Worm (Caenorhabditis elegans) whole organism, L2 larva: ENCODE data around the gene F07E5.12.

ENCODE experiments used
- Y55F3AM.14 ChIP-seq: fragments of 200-800 bp; sonication (Bioruptor generic); optimal IDR thresholded peaks from 2 replicates; lab custom pipeline; 2018; ENCODE audit warnings: mild to moderate bottlenecking, missing genetic modification characterization, missing compliant biosample characterization
- ama-1 ChIP-seq: fragments of 150-350 bp; optimal IDR thresholded peaks from 2 replicates; lab custom pipeline; 2018; ENCODE audit warnings: inconsistent platforms
- ceh-82 ChIP-seq: fragments of 150-350 bp; optimal IDR thresholded peaks from 2 replicates; lab custom pipeline; 2014; ENCODE audit warnings: missing biosample characterization, missing genetic modification characterization
- crh-2 ChIP-seq: sonication (generic microtip); optimal IDR thresholded peaks from 2 replicates; lab custom pipeline; 2017; ENCODE audit warnings: missing biosample characterization, missing genetic modification characterization
- lin-11 ChIP-seq: fragments of 150-350 bp; sonication (generic microtip); optimal IDR thresholded peaks from 2 replicates; lab custom pipeline; 2014; ENCODE audit warnings: missing biosample characterization, missing genetic modification characterization, inconsistent platforms, mixed read lengths
- mab-5 ChIP-seq: fragments of 150-350 bp; optimal IDR thresholded peaks from 2 replicates; lab custom pipeline; 2014; ENCODE audit warnings: missing biosample characterization, missing genetic modification characterization
- mdl-1 ChIP-seq, 2 experiments: fragments of 150-350 bp in 1 of 2; sonication (generic microtip) in 1 of 2; optimal IDR thresholded peaks; 2 replicates each; lab custom pipeline; 2017; ENCODE audit warnings: missing biosample characterization in 2 of 2, missing genetic modification characterization in 2 of 2
- nhr-11 ChIP-seq: fragments of 150-350 bp; optimal IDR thresholded peaks from 2 replicates; lab custom pipeline; 2014; ENCODE audit warnings: missing biosample characterization, missing genetic modification characterization
- nhr-129 ChIP-seq: fragments of 150-350 bp; optimal IDR thresholded peaks from 2 replicates; lab custom pipeline; 2014; ENCODE audit warnings: missing biosample characterization, missing genetic modification characterization
- nhr-21 ChIP-seq: fragments of 150-350 bp; optimal IDR thresholded peaks from 2 replicates; lab custom pipeline; 2014; ENCODE audit warnings: missing biosample characterization, missing genetic modification characterization
- nhr-25 ChIP-seq: fragments of 150-350 bp; sonication (generic microtip); optimal IDR thresholded peaks from 3 replicates; lab custom pipeline; 2014; ENCODE audit warnings: missing biosample characterization, missing genetic modification characterization
- nhr-6 ChIP-seq: fragments of 150-350 bp; optimal IDR thresholded peaks from 2 replicates; lab custom pipeline; 2014; ENCODE audit warnings: missing biosample characterization, missing genetic modification characterization
- peb-1 ChIP-seq: fragments of 150-350 bp; optimal IDR thresholded peaks from 2 replicates; lab custom pipeline; 2014; ENCODE audit warnings: missing biosample characterization, missing genetic modification characterization
- snpc-4 ChIP-seq: fragments of 150-350 bp; optimal IDR thresholded peaks from 2 replicates; lab custom pipeline; 2014; ENCODE audit warnings: missing biosample characterization, missing genetic modification characterization
- unc-62 ChIP-seq: fragments of 150-350 bp; optimal IDR thresholded peaks from 2 replicates; lab custom pipeline; 2014; ENCODE audit warnings: missing biosample characterization, missing genetic modification reagents, missing genetic modification characterization
- zag-1 ChIP-seq: fragments of 150-350 bp; optimal IDR thresholded peaks from 2 replicates; lab custom pipeline; 2014; ENCODE audit warnings: missing biosample characterization, missing genetic modification characterization

The F07E5.12 gene

ce11 chrII:2112948-2113347 is 45.2 kb downstream of the F07E5.12 start, which contains the start of gene R52.6:
Gene R52.6 (minus strand): TSS chrII:2113048.
- TF ChIP-seq ceh-82 (tag; lab: Kevin White, UChicago): no peak
- no peak for TF ChIP-seq nhr-21
- no peak for TF ChIP-seq peb-1 (tag; lab: Kevin White, UChicago)
- TF ChIP-seq snpc-4: no peak
- no peak for TF ChIP-seq nhr-11
- no peak for TF ChIP-seq mdl-1 (tag; optimal IDR thresholded peaks at IDR 0.05; lab: Kevin White, UChicago)
- TF ChIP-seq unc-62 (GFP tag; lab: Kevin White, UChicago): no peak

- TF ChIP-seq crh-2 (tag; lab: Kevin White, UChicago): no peak
- TF ChIP-seq snpc-4: no peak
- no peak for TF ChIP-seq ceh-82 (tag; lab: Kevin White, UChicago)
- no peak for TF ChIP-seq mab-5 (tag; lab: Kevin White, UChicago)
- no peak for TF ChIP-seq nhr-25 (tag; lab: Kevin White, UChicago)
- TF ChIP-seq Y55F3AM.14 (GFP tag; lab: Kevin White, UChicago): no peak
- TF ChIP-seq ama-1: no peak
- TF ChIP-seq nhr-21: no peak
Observed at ce11 chrII:2114488-2114887, 46.7 kb downstream of the F07E5.12 start.

ce11 chrII:2116794-2117193 is 49.0 kb downstream of the F07E5.12 start, which contains the start of gene srh-195:
Gene srh-195 (minus strand): TSS chrII:2116894.
- TF ChIP-seq nhr-129 (no peak), lin-11 (tag; lab: Kevin White, UChicago) (no peak), nhr-6 (tag; lab: Kevin White, UChicago) (no peak), zag-1 (tag; lab: Kevin White, UChicago) (no peak), mab-5 (tag; lab: Kevin White, UChicago) (no peak), ceh-82 (tag; lab: Kevin White, UChicago) (no peak)
